Fruit fly (Drosophila melanogaster) whole organism, embryonic: ENCODE data around the gene mRpL35.
A peak's percentile ranks its signal among the peaks of the same experiment; 100 is the strongest.

Experiments
- Abd-B ChIP-seq: fragments of 200-800 bp; sonication (Bioruptor generic); optimal IDR thresholded peaks from 2 replicates; lab custom pipeline; 2018; ENCODE audit warnings: missing biosample characterization, mild to moderate bottlenecking, missing genetic modification characterization, moderate library complexity
- CG10267 ChIP-seq: fragments of 200-800 bp; sonication (Bioruptor generic); optimal IDR thresholded peaks from 2 replicates; lab custom pipeline; 2018; ENCODE audit warnings: missing biosample characterization, mild to moderate bottlenecking, missing genetic modification characterization, moderate library complexity
- CG11093 ChIP-seq: fragments of 200-800 bp; sonication (Bioruptor generic); IDR thresholded peaks from 3 replicates; pipeline ENCODE4 v1.3.6; 2022; ENCODE audit warnings: missing biosample characterization, missing genetic modification characterization
- CG13894 ChIP-seq: fragments of 200-800 bp; sonication (Bioruptor generic); optimal IDR thresholded peaks from 3 replicates; lab custom pipeline; 2018; ENCODE audit warnings: missing biosample characterization, mild to moderate bottlenecking, missing genetic modification characterization, moderate library complexity
- CG17385 ChIP-seq: fragments of 200-800 bp; sonication (Bioruptor generic); optimal IDR thresholded peaks from 3 replicates; lab custom pipeline; 2018; ENCODE audit warnings: missing biosample characterization, mild to moderate bottlenecking, missing genetic modification characterization
- CG18262 ChIP-seq: fragments of 200-800 bp; optimal IDR thresholded peaks from 3 replicates; lab custom pipeline; 2019; ENCODE audit warnings: missing biosample characterization, mild to moderate bottlenecking, missing genetic modification characterization, moderate library complexity
- CG1832 ChIP-seq: fragments of 200-800 bp; sonication (Bioruptor generic); optimal IDR thresholded peaks from 2 replicates; lab custom pipeline; 2017; ENCODE audit warnings: missing biosample characterization, mild to moderate bottlenecking, missing genetic modification characterization, inconsistent platforms
- CG2129 ChIP-seq: fragments of 200-800 bp; sonication (Bioruptor generic); IDR thresholded peaks from 2 replicates; pipeline ENCODE4 v1.3.6; 2022; ENCODE audit warnings: missing biosample characterization, missing genetic modification characterization; ENCODE audit not compliant: partially characterized antibody
- CG2199 ChIP-seq: fragments of 200-800 bp; sonication (Bioruptor generic); IDR thresholded peaks from 3 replicates; pipeline ENCODE4 v1.3.6; 2022; ENCODE audit warnings: missing biosample characterization, missing genetic modification characterization
- CG2678 ChIP-seq: fragments of 200-800 bp; sonication (Bioruptor generic); optimal IDR thresholded peaks from 3 replicates; lab custom pipeline; 2019; ENCODE audit warnings: missing biosample characterization, mild to moderate bottlenecking, missing genetic modification characterization, moderate library complexity
- CG2712 ChIP-seq: fragments of 200-800 bp; optimal IDR thresholded peaks from 3 replicates; lab custom pipeline; 2019; ENCODE audit warnings: missing biosample characterization, mild to moderate bottlenecking, missing genetic modification characterization, moderate library complexity
- CG31224 ChIP-seq: fragments of 200-800 bp; sonication (Bioruptor generic); IDR thresholded peaks from 2 replicates; pipeline ENCODE4 v1.3.6; 2022; ENCODE audit warnings: missing biosample characterization, missing genetic modification characterization
- CG32767 ChIP-seq: fragments of 200-800 bp; sonication (Bioruptor generic); IDR thresholded peaks from 2 replicates; pipeline ENCODE4 v1.3.6; 2022; ENCODE audit warnings: missing biosample characterization, missing genetic modification characterization
- CG34224 ChIP-seq: fragments of 200-800 bp; sonication (Bioruptor generic); IDR thresholded peaks from 3 replicates; pipeline ENCODE4 v1.3.6; 2022; ENCODE audit warnings: missing biosample characterization, missing genetic modification characterization; ENCODE audit not compliant: partially characterized antibody
- CG5180 ChIP-seq: fragments of 200-800 bp; sonication (Bioruptor generic); optimal IDR thresholded peaks from 3 replicates; lab custom pipeline; 2017; ENCODE audit warnings: missing biosample characterization, missing genetic modification characterization, mild to moderate bottlenecking, moderate library complexity, missing genetic modification reagents
- CG5245 ChIP-seq: fragments of 200-800 bp; sonication (Bioruptor generic); optimal IDR thresholded peaks from 3 replicates; lab custom pipeline; 2016; ENCODE audit warnings: missing biosample characterization, missing genetic modification characterization
- CG9817 ChIP-seq: fragments of 200-800 bp; sonication (Bioruptor generic); optimal IDR thresholded peaks from 2 replicates; lab custom pipeline; 2018; ENCODE audit warnings: missing biosample characterization, mild to moderate bottlenecking, missing genetic modification characterization, moderate library complexity
- Dip3 ChIP-seq: fragments of 200-800 bp; sonication (Bioruptor generic); optimal IDR thresholded peaks from 3 replicates; lab custom pipeline; 2016; ENCODE audit warnings: missing biosample characterization, missing genetic modification characterization
- Ets65A ChIP-seq: fragments of 200-800 bp; sonication (Bioruptor generic); peaks from one replicate; lab custom pipeline; 2016; ENCODE audit warnings: missing biosample characterization, missing genetic modification characterization
- Ets97D ChIP-seq: fragments of 200-800 bp; sonication (Bioruptor generic); optimal IDR thresholded peaks from 3 replicates; lab custom pipeline; 2016; ENCODE audit warnings: missing biosample characterization, missing genetic modification characterization
- Fer3 ChIP-seq: fragments of 200-800 bp; sonication (Bioruptor generic); optimal IDR thresholded peaks from 2 replicates; lab custom pipeline; 2018; ENCODE audit warnings: missing biosample characterization, mild to moderate bottlenecking, missing genetic modification characterization, moderate library complexity
- H15 ChIP-seq: fragments of 200-800 bp; sonication (Bioruptor generic); IDR thresholded peaks from 3 replicates; pipeline ENCODE4 v1.3.6; 2022; ENCODE audit warnings: missing biosample characterization, missing genetic modification characterization
- Hr3 ChIP-seq: fragments of 200-800 bp; sonication (Bioruptor generic); optimal IDR thresholded peaks from 3 replicates; lab custom pipeline; 2016; ENCODE audit warnings: missing biosample characterization, missing genetic modification characterization
- Lhr ChIP-seq: fragments of 200-800 bp; sonication (Bioruptor generic); optimal IDR thresholded peaks from 3 replicates; lab custom pipeline; 2017; ENCODE audit warnings: mild to moderate bottlenecking, missing biosample characterization, missing genetic modification reagents, missing genetic modification characterization
- Max ChIP-seq: fragments of 200-800 bp; sonication (Bioruptor generic); optimal IDR thresholded peaks from 2 replicates; lab custom pipeline; 2016; ENCODE audit warnings: missing biosample characterization, mild to moderate bottlenecking, missing genetic modification characterization
- Meics ChIP-seq: fragments of 200-800 bp; sonication (Bioruptor generic); optimal IDR thresholded peaks from 2 replicates; lab custom pipeline; 2017; ENCODE audit warnings: missing biosample characterization, mild to moderate bottlenecking, missing genetic modification characterization
- NC2α ChIP-seq: fragments of 200-800 bp; sonication (Bioruptor generic); optimal IDR thresholded peaks from 2 replicates; lab custom pipeline; 2016; ENCODE audit warnings: missing biosample characterization, missing genetic modification characterization
- Optix ChIP-seq: fragments of 200-800 bp; sonication (Bioruptor generic); IDR thresholded peaks from 3 replicates; pipeline ENCODE4 v1.3.6; 2022; ENCODE audit warnings: missing biosample characterization, missing genetic modification characterization
- Ravus ChIP-seq: fragments of 200-800 bp; sonication (Bioruptor generic); IDR thresholded peaks from 2 replicates; pipeline ENCODE4 v1.3.6; 2022; ENCODE audit warnings: missing biosample characterization, missing genetic modification characterization
- btn ChIP-seq: fragments of 200-800 bp; sonication (Bioruptor generic); optimal IDR thresholded peaks from 2 replicates; lab custom pipeline; 2016; ENCODE audit warnings: missing biosample characterization, missing genetic modification characterization
- chm ChIP-seq: fragments of 200-800 bp; sonication (Bioruptor generic); IDR thresholded peaks from 2 replicates; pipeline ENCODE4 v1.3.6; 2022; ENCODE audit warnings: missing biosample characterization, missing genetic modification characterization
- cwo ChIP-seq: fragments of 200-800 bp; sonication (Bioruptor generic); optimal IDR thresholded peaks from 3 replicates; lab custom pipeline; 2017; ENCODE audit warnings: missing biosample characterization, missing genetic modification characterization, mild to moderate bottlenecking, moderate library complexity, missing genetic modification reagents
- dmrt11E ChIP-seq: fragments of 200-800 bp; sonication (Bioruptor generic); optimal IDR thresholded peaks from 3 replicates; lab custom pipeline; 2018; ENCODE audit warnings: missing biosample characterization, mild to moderate bottlenecking, missing genetic modification characterization, moderate library complexity
- exex ChIP-seq: fragments of 200-800 bp; sonication (Bioruptor generic); optimal IDR thresholded peaks from 4 replicates; lab custom pipeline; 2018; ENCODE audit warnings: missing biosample characterization, mild to moderate bottlenecking, missing genetic modification characterization, moderate library complexity
- mam ChIP-seq: fragments of 200-800 bp; sonication (Bioruptor generic); optimal IDR thresholded peaks from 3 replicates; lab custom pipeline; 2016; ENCODE audit warnings: missing biosample characterization, missing genetic modification characterization
- pros ChIP-seq: fragments of 200-800 bp; sonication (Bioruptor generic); optimal IDR thresholded peaks from 3 replicates; lab custom pipeline; 2019; ENCODE audit warnings: missing biosample characterization, mild to moderate bottlenecking, missing genetic modification characterization, moderate library complexity
- sd ChIP-seq: fragments of 200-800 bp; sonication (Bioruptor generic); optimal IDR thresholded peaks from 3 replicates; lab custom pipeline; 2018; ENCODE audit warnings: missing biosample characterization, mild to moderate bottlenecking, missing genetic modification characterization, moderate library complexity
- sob ChIP-seq: fragments of 200-800 bp; sonication (Bioruptor generic); IDR thresholded peaks from 2 replicates; pipeline ENCODE4 v1.3.6; 2022; ENCODE audit warnings: missing biosample characterization, missing genetic modification characterization
- sqz ChIP-seq: fragments of 200-800 bp; sonication (Bioruptor generic); optimal IDR thresholded peaks from 3 replicates; lab custom pipeline; 2018; ENCODE audit warnings: missing biosample characterization, mild to moderate bottlenecking, missing genetic modification characterization
- sug ChIP-seq: fragments of 200-800 bp; optimal IDR thresholded peaks from 2 replicates; lab custom pipeline; 2019; ENCODE audit warnings: missing biosample characterization, mild to moderate bottlenecking, missing genetic modification characterization, moderate library complexity
- tgo ChIP-seq: fragments of 200-800 bp; sonication (Bioruptor generic); IDR thresholded peaks from 3 replicates; pipeline ENCODE4 v1.3.6; 2022; ENCODE audit warnings: missing biosample characterization, missing genetic modification characterization
- tin ChIP-seq: fragments of 200-800 bp; sonication (Bioruptor generic); optimal IDR thresholded peaks from 3 replicates; lab custom pipeline; 2016; ENCODE audit warnings: missing biosample characterization, missing genetic modification characterization
- tio ChIP-seq: fragments of 200-800 bp; sonication (Bioruptor generic); optimal IDR thresholded peaks from 2 replicates; lab custom pipeline; 2017; ENCODE audit warnings: missing biosample characterization, missing genetic modification characterization, inconsistent platforms
- ttk ChIP-seq: fragments of 200-800 bp; sonication (Bioruptor generic); IDR thresholded peaks from 2 replicates; pipeline ENCODE4 v2.1.2; 2022; ENCODE audit warnings: missing biosample characterization, missing genetic modification characterization
- twi ChIP-seq: fragments of 200-800 bp; optimal IDR thresholded peaks from 2 replicates; lab custom pipeline; 2019; ENCODE audit warnings: missing biosample characterization, mild to moderate bottlenecking, missing genetic modification characterization, moderate library complexity
- usp ChIP-seq: fragments of >200 bp; optimal IDR thresholded peaks from 2 replicates; lab custom pipeline; 2017; ENCODE audit warnings: missing biosample characterization, missing genetic modification characterization
- vfl ChIP-seq: fragments of 200-800 bp; sonication (Bioruptor generic); optimal IDR thresholded peaks from 2 replicates; lab custom pipeline; 2016; ENCODE audit warnings: missing biosample characterization, missing genetic modification characterization
- yki ChIP-seq: fragments of >200 bp; optimal IDR thresholded peaks from 3 replicates; lab custom pipeline; 2018

The mRpL35 gene

dm6 chr3R:22046723-22047122 lies 23.4 kb downstream of the mRpL35 start (continued):
- peak; percentile 10 for TF ChIP-seq sug
- TF ChIP-seq usp, result no peak
- TF ChIP-seq exex (tag; lab: Kevin White, UChicago), result no peak
- peak; percentile 63 for TF ChIP-seq chm (GFP tag; lab: Robert Waterston, UW)
- peak; percentile 81 for TF ChIP-seq cwo
- no peak for TF ChIP-seq CG34224 (GFP tag; lab: Robert Waterston, UW)
- peak; percentile 59; the same call in 1 of the 3 replicates for TF ChIP-seq CG2199 (GFP tag; lab: Robert Waterston, UW)
- no peak for TF ChIP-seq yki (lab: Kevin White, UChicago)
- TF ChIP-seq Max (GFP tag; lab: Kevin White, UChicago), result no peak
- TF ChIP-seq, all 482 proteins: peak for 18

dm6 chr3R:22047412-22047811 lies 24.1 kb downstream of the mRpL35 start:
- no peak for TF ChIP-seq tio (GFP tag; lab: Kevin White, UChicago)
- TF ChIP-seq btn (GFP tag; lab: Kevin White, UChicago), result no peak
- no peak for TF ChIP-seq vfl
- no peak for TF ChIP-seq CG5180 (GFP tag; lab: Kevin White, UChicago)
- TF ChIP-seq dmrt11E, result no peak
- TF ChIP-seq tgo (GFP tag; lab: Robert Waterston, UW), result no peak
- no peak for TF ChIP-seq mam (GFP tag; lab: Kevin White, UChicago)
- TF ChIP-seq Dip3 (GFP tag; lab: Kevin White, UChicago), result no peak
- no peak for TF ChIP-seq Fer3 (tag; lab: Kevin White, UChicago)
- TF ChIP-seq sd (tag; lab: Kevin White, UChicago), result peak; percentile 65
- TF ChIP-seq Optix (GFP tag; lab: Robert Waterston, UW), result no peak
- peak; percentile 39 for TF ChIP-seq twi
- no peak for TF ChIP-seq tin
- TF ChIP-seq CG32767 (GFP tag; lab: Robert Waterston, UW), result peak; percentile 55
- peak; percentile 24 for TF ChIP-seq Ets65A (GFP tag; lab: Kevin White, UChicago)
- TF ChIP-seq Hr3 (GFP tag; lab: Kevin White, UChicago), result no peak
- TF ChIP-seq, all 482 proteins: peak for 4

- TF ChIP-seq ttk, result peak; percentile 85
- no peak for TF ChIP-seq Ravus (GFP tag; lab: Robert Waterston, UW)
- TF ChIP-seq Abd-B (GFP tag; lab: Kevin White, UChicago), result peak; percentile 69
- no peak for TF ChIP-seq CG34224 (GFP tag; lab: Robert Waterston, UW)
- no peak for TF ChIP-seq Ets97D (GFP tag; lab: Kevin White, UChicago)
- peak; percentile 77 for TF ChIP-seq CG9817 (tag; lab: Kevin White, UChicago)
- peak; percentile 88 for TF ChIP-seq CG2678
- TF ChIP-seq H15 (GFP tag; lab: Robert Waterston, UW), result peak; percentile 76
- peak; percentile 74; the same call in 2 of the 3 replicates for TF ChIP-seq Optix (GFP tag; lab: Robert Waterston, UW)
- TF ChIP-seq sqz (GFP tag; lab: Kevin White, UChicago), result peak; percentile 9
- TF ChIP-seq Lhr (GFP tag; lab: Kevin White, UChicago), result peak; percentile 14
- peak; percentile 62 for TF ChIP-seq CG5245 (GFP tag; lab: Kevin White, UChicago)
- TF ChIP-seq CG2712 (tag; lab: Kevin White, UChicago), result peak; percentile 88
- TF ChIP-seq dmrt11E, result peak; percentile 72
- TF ChIP-seq CG13894, result peak; percentile 71
- peak; percentile 82 for TF ChIP-seq CG18262 (tag; lab: Kevin White, UChicago)
- TF ChIP-seq CG17385 (GFP tag; lab: Kevin White, UChicago), result peak; percentile 79
- TF ChIP-seq CG11093 (GFP tag; lab: Robert Waterston, UW), result peak; percentile 82
- TF ChIP-seq Meics, result peak; percentile 80
- no peak for TF ChIP-seq CG1832 (GFP tag; lab: Kevin White, UChicago)
- TF ChIP-seq CG10267 (tag; lab: Kevin White, UChicago), result peak; percentile 70
- TF ChIP-seq CG31224 (GFP tag; lab: Robert Waterston, UW), result peak; percentile 64
- TF ChIP-seq sob (GFP tag; lab: Robert Waterston, UW), result peak; percentile 85
- peak; percentile 38 for TF ChIP-seq exex (tag; lab: Kevin White, UChicago)
- peak; percentile 8 for TF ChIP-seq pros (GFP tag; lab: Kevin White, UChicago)
- TF ChIP-seq CG2129 (GFP tag; lab: Robert Waterston, UW), result no peak
- peak; percentile 20 for TF ChIP-seq NC2α
Measured at dm6 chr3R:22049134-22049796, 25.9 kb downstream of the mRpL35 start.
